Fruit fly (Drosophila melanogaster) whole organism, embryonic: Measurements from ENCODE around the gene glob2.

Experiments
- Atf3 ChIP-seq: fragments of 200-800 bp; sonication (Bioruptor generic); optimal IDR thresholded peaks from 3 replicates; lab custom pipeline; 2016; ENCODE audit warnings: missing biosample characterization, missing genetic modification characterization
- BEAF-32 ChIP-seq: fragments of 200-800 bp; sonication (Bioruptor generic); optimal IDR thresholded peaks from 3 replicates; lab custom pipeline; 2017; ENCODE audit warnings: missing biosample characterization, missing genetic modification characterization, mild to moderate bottlenecking, moderate library complexity, missing genetic modification reagents
- Blimp-1 ChIP-seq: fragments of 200-800 bp; sonication (Bioruptor generic); optimal IDR thresholded peaks from 3 replicates; lab custom pipeline; 2018; ENCODE audit warnings: missing biosample characterization, missing genetic modification characterization, mild to moderate bottlenecking, moderate library complexity, missing genetic modification reagents
- CG10267 ChIP-seq: fragments of 200-800 bp; sonication (Bioruptor generic); optimal IDR thresholded peaks from 2 replicates; lab custom pipeline; 2018; ENCODE audit warnings: missing biosample characterization, mild to moderate bottlenecking, missing genetic modification characterization, moderate library complexity
- CG11247 ChIP-seq: fragments of 200-800 bp; sonication (Bioruptor generic); IDR thresholded peaks from 2 replicates; pipeline ENCODE4 v1.3.6; 2022; ENCODE audit warnings: missing biosample characterization, missing genetic modification characterization
- CG1233 ChIP-seq: fragments of 200-800 bp; sonication (Bioruptor generic); optimal IDR thresholded peaks from 4 replicates; lab custom pipeline; 2018; ENCODE audit warnings: missing biosample characterization, mild to moderate bottlenecking, missing genetic modification characterization
- CG13123 ChIP-seq: fragments of 200-800 bp; sonication (Bioruptor generic); optimal IDR thresholded peaks from 2 replicates; lab custom pipeline; 2016; ENCODE audit warnings: missing biosample characterization, missing genetic modification characterization
- CG14014 ChIP-seq: fragments of 200-800 bp; sonication (Bioruptor generic); IDR thresholded peaks from 2 replicates; pipeline ENCODE4 v1.3.6; 2022; ENCODE audit warnings: missing biosample characterization, missing genetic modification characterization
- CG1529 ChIP-seq: fragments of 200-800 bp; sonication (Bioruptor generic); optimal IDR thresholded peaks from 3 replicates; lab custom pipeline; 2018; ENCODE audit warnings: missing biosample characterization, missing genetic modification characterization
- CG16813 ChIP-seq: fragments of 200-800 bp; sonication (Bioruptor generic); IDR thresholded peaks from 3 replicates; pipeline ENCODE4 v1.3.6; 2022; ENCODE audit warnings: missing biosample characterization, missing genetic modification characterization; ENCODE audit not compliant: partially characterized antibody
- CG17186 ChIP-seq: fragments of 200-800 bp; sonication (Bioruptor generic); optimal IDR thresholded peaks from 3 replicates; lab custom pipeline; 2017; ENCODE audit warnings: missing biosample characterization, missing genetic modification reagents, missing genetic modification characterization
- CG17359 ChIP-seq: fragments of 200-800 bp; sonication (Bioruptor generic); optimal IDR thresholded peaks from 3 replicates; lab custom pipeline; 2018; ENCODE audit warnings: missing biosample characterization, mild to moderate bottlenecking, missing genetic modification characterization, moderate library complexity
- CG2678 ChIP-seq: fragments of 200-800 bp; sonication (Bioruptor generic); optimal IDR thresholded peaks from 3 replicates; lab custom pipeline; 2019; ENCODE audit warnings: missing biosample characterization, mild to moderate bottlenecking, missing genetic modification characterization, moderate library complexity
- CG34224 ChIP-seq: fragments of 200-800 bp; sonication (Bioruptor generic); IDR thresholded peaks from 3 replicates; pipeline ENCODE4 v1.3.6; 2022; ENCODE audit warnings: missing biosample characterization, missing genetic modification characterization; ENCODE audit not compliant: partially characterized antibody
- CG3838 ChIP-seq: fragments of 200-800 bp; sonication (Bioruptor generic); optimal IDR thresholded peaks from 3 replicates; lab custom pipeline; 2016; ENCODE audit warnings: missing biosample characterization, missing genetic modification characterization
- CG4404 ChIP-seq: fragments of 200-800 bp; sonication (Bioruptor generic); IDR thresholded peaks from 2 replicates; pipeline ENCODE4 v1.3.6; 2022; ENCODE audit warnings: missing biosample characterization, missing genetic modification characterization
- CG6254 ChIP-seq: fragments of 200-800 bp; sonication (Bioruptor generic); optimal IDR thresholded peaks from 3 replicates; lab custom pipeline; 2017; ENCODE audit warnings: mild to moderate bottlenecking, missing biosample characterization, missing genetic modification reagents, missing genetic modification characterization
- CG7839 ChIP-seq: fragments of 200-800 bp; sonication (Bioruptor generic); optimal IDR thresholded peaks from 3 replicates; lab custom pipeline; 2018; ENCODE audit warnings: missing biosample characterization, mild to moderate bottlenecking, missing genetic modification characterization, moderate library complexity
- CG9437 ChIP-seq: fragments of 200-800 bp; sonication (Bioruptor generic); optimal IDR thresholded peaks from 2 replicates; lab custom pipeline; 2018; ENCODE audit warnings: missing biosample characterization, mild to moderate bottlenecking, missing genetic modification characterization
- CG9609 ChIP-seq: fragments of 200-800 bp; sonication (Bioruptor generic); optimal IDR thresholded peaks from 3 replicates; lab custom pipeline; 2016; ENCODE audit warnings: missing biosample characterization, missing genetic modification characterization
- CrebB ChIP-seq: fragments of 200-800 bp; sonication (Bioruptor generic); optimal IDR thresholded peaks from 3 replicates; lab custom pipeline; 2018; ENCODE audit warnings: missing biosample characterization, mild to moderate bottlenecking, missing genetic modification characterization
- Dfd ChIP-seq, 2 experiments: fragments of >200 bp; optimal IDR thresholded peaks; 2 replicates each; lab custom pipeline; 2017; ENCODE audit warnings: missing biosample characterization in 2 of 2, missing genetic modification characterization in 2 of 2
- Ets97D ChIP-seq: fragments of 200-800 bp; sonication (Bioruptor generic); optimal IDR thresholded peaks from 3 replicates; lab custom pipeline; 2016; ENCODE audit warnings: missing biosample characterization, missing genetic modification characterization
- HLHmδ ChIP-seq: fragments of 200-800 bp; sonication (Bioruptor generic); optimal IDR thresholded peaks from 2 replicates; lab custom pipeline; 2018; ENCODE audit warnings: missing biosample characterization, mild to moderate bottlenecking, missing genetic modification characterization, moderate library complexity
- HmgZ ChIP-seq: fragments of 200-800 bp; sonication (Bioruptor generic); optimal IDR thresholded peaks from 2 replicates; lab custom pipeline; 2018; ENCODE audit warnings: missing biosample characterization, mild to moderate bottlenecking, missing genetic modification characterization
- Hr78 ChIP-seq, 2 experiments: fragments of 200-800 bp in 1 of 2; fragments of >200 bp in 1 of 2; sonication (Bioruptor generic) in 1 of 2; optimal IDR thresholded peaks; 2 replicates each; lab custom pipeline; 2017 to 2019; ENCODE audit warnings: missing biosample characterization in 2 of 2, missing genetic modification characterization in 2 of 2, mild to moderate bottlenecking in 1 of 2, moderate library complexity in 1 of 2
- Mad ChIP-seq: fragments of 200-800 bp; sonication (Bioruptor generic); optimal IDR thresholded peaks from 2 replicates; lab custom pipeline; 2016; ENCODE audit warnings: missing biosample characterization, missing genetic modification characterization
- Max ChIP-seq: fragments of 200-800 bp; sonication (Bioruptor generic); optimal IDR thresholded peaks from 2 replicates; lab custom pipeline; 2016; ENCODE audit warnings: missing biosample characterization, mild to moderate bottlenecking, missing genetic modification characterization
- Oli ChIP-seq: fragments of 200-800 bp; sonication (Bioruptor generic); optimal IDR thresholded peaks from 2 replicates; lab custom pipeline; 2018; ENCODE audit warnings: missing biosample characterization, mild to moderate bottlenecking, missing genetic modification characterization, moderate library complexity
- Rfx ChIP-seq: fragments of 200-800 bp; sonication (Bioruptor generic); IDR thresholded peaks from 2 replicates; pipeline ENCODE4 v1.3.6; 2022; ENCODE audit warnings: missing biosample characterization, missing genetic modification characterization
- Side ChIP-seq: fragments of 200-800 bp; sonication (Bioruptor generic); optimal IDR thresholded peaks from 2 replicates; lab custom pipeline; 2016; ENCODE audit warnings: missing biosample characterization, missing genetic modification characterization
- bigmax ChIP-seq: fragments of 200-800 bp; sonication (Bioruptor generic); optimal IDR thresholded peaks from 2 replicates; lab custom pipeline; 2018; ENCODE audit warnings: missing biosample characterization, mild to moderate bottlenecking, missing genetic modification characterization
- chn ChIP-seq: fragments of 200-800 bp; sonication (Bioruptor generic); optimal IDR thresholded peaks from 2 replicates; lab custom pipeline; 2016; ENCODE audit warnings: missing biosample characterization, missing genetic modification characterization
- dan ChIP-seq: fragments of 200-800 bp; sonication (Bioruptor generic); IDR thresholded peaks from 2 replicates; pipeline ENCODE4 v1.3.6; 2022; ENCODE audit warnings: missing biosample characterization, missing genetic modification characterization
- fu2 ChIP-seq: fragments of 200-800 bp; sonication (Bioruptor generic); optimal IDR thresholded peaks from 2 replicates; lab custom pipeline; 2016; ENCODE audit warnings: missing biosample characterization, missing genetic modification characterization
- gem ChIP-seq: fragments of 200-800 bp; sonication (Bioruptor generic); optimal IDR thresholded peaks from 2 replicates; lab custom pipeline; 2019; ENCODE audit warnings: missing biosample characterization, mild to moderate bottlenecking, missing genetic modification characterization, moderate library complexity
- gsb-n ChIP-seq: fragments of 200-800 bp; sonication (Bioruptor generic); optimal IDR thresholded peaks from 3 replicates; lab custom pipeline; 2018; ENCODE audit warnings: missing biosample characterization, mild to moderate bottlenecking, missing genetic modification characterization
- jumu ChIP-seq: fragments of 200-800 bp; sonication (Bioruptor generic); optimal IDR thresholded peaks from 3 replicates; lab custom pipeline; 2016; ENCODE audit warnings: missing biosample characterization, missing genetic modification characterization
- odd ChIP-seq: fragments of 200-800 bp; sonication (Bioruptor generic); optimal IDR thresholded peaks from 2 replicates; lab custom pipeline; 2017; ENCODE audit warnings: missing biosample characterization, mild to moderate bottlenecking, missing genetic modification characterization
- onecut ChIP-seq: fragments of 200-800 bp; sonication (Bioruptor generic); IDR thresholded peaks from 2 replicates; pipeline ENCODE4 v1.3.6; 2022; ENCODE audit warnings: missing biosample characterization, missing genetic modification characterization
- pnt ChIP-seq: fragments of 200-800 bp; sonication (Bioruptor generic); optimal IDR thresholded peaks from 3 replicates; lab custom pipeline; 2016; ENCODE audit warnings: missing biosample characterization, missing genetic modification characterization
- salm ChIP-seq: fragments of 200-800 bp; sonication (Bioruptor generic); optimal IDR thresholded peaks from 2 replicates; lab custom pipeline; 2018; ENCODE audit warnings: missing biosample characterization, mild to moderate bottlenecking, missing genetic modification characterization
- sima ChIP-seq: fragments of 200-800 bp; sonication (Bioruptor generic); optimal IDR thresholded peaks from 2 replicates; lab custom pipeline; 2016; ENCODE audit warnings: missing biosample characterization, missing genetic modification characterization
- sob ChIP-seq: fragments of 200-800 bp; sonication (Bioruptor generic); IDR thresholded peaks from 2 replicates; pipeline ENCODE4 v1.3.6; 2022; ENCODE audit warnings: missing biosample characterization, missing genetic modification characterization
- stwl ChIP-seq: fragments of 200-800 bp; sonication (Bioruptor generic); optimal IDR thresholded peaks from 3 replicates; lab custom pipeline; 2018; ENCODE audit warnings: missing biosample characterization, mild to moderate bottlenecking, missing genetic modification characterization, moderate library complexity
- tll ChIP-seq, 2 experiments: fragments of 200-800 bp in 1 of 2; fragments of >200 bp in 1 of 2; sonication (Bioruptor generic) in 1 of 2; optimal IDR thresholded peaks; 2 replicates each; lab custom pipeline; 2017 to 2019; ENCODE audit warnings: missing biosample characterization in 2 of 2, missing genetic modification characterization in 2 of 2, mild to moderate bottlenecking in 1 of 2, moderate library complexity in 1 of 2
- toy ChIP-seq: fragments of 200-800 bp; sonication (Bioruptor generic); IDR thresholded peaks from 2 replicates; pipeline ENCODE4 v1.3.6; 2022; ENCODE audit warnings: missing biosample characterization, missing genetic modification characterization
- vnd ChIP-seq: fragments of 200-800 bp; sonication (Bioruptor generic); IDR thresholded peaks from 3 replicates; pipeline ENCODE4 v1.3.6; 2022; ENCODE audit warnings: missing biosample characterization, missing genetic modification characterization; ENCODE audit not compliant: partially characterized antibody

The glob2 gene

dm6 chr3R:6657278-6658246 is 48.8 kb upstream of the glob2 start, which contains the start of the genes CG1307 and twr (continued):
- peak in 1 of 2 experiments; percentile 19 for TF ChIP-seq tll (GFP tag; optimal IDR thresholded peaks at IDR 0.05; lab: Kevin White, UChicago)
- peak; percentile 42 for TF ChIP-seq CG1233
- TF ChIP-seq toy (GFP tag; lab: Robert Waterston, UW), result no peak
- peak; percentile 61 for TF ChIP-seq Rfx (GFP tag; lab: Robert Waterston, UW)
- peak; percentile 22 for TF ChIP-seq Max (GFP tag; lab: Kevin White, UChicago)
- no peak for TF ChIP-seq Side
- TF ChIP-seq CG14014 (GFP tag; lab: Robert Waterston, UW), result no peak
- TF ChIP-seq Ets97D, result peak; percentile 78
- TF ChIP-seq dan (GFP tag; lab: Robert Waterston, UW), result no peak
- peak; percentile 55 for TF ChIP-seq CG10267 (tag; lab: Kevin White, UChicago)
- TF ChIP-seq CG16813, result no peak; the same call in 2 of the 3 replicates
- no peak for TF ChIP-seq pnt (GFP tag; lab: Kevin White, UChicago)
- TF ChIP-seq Dfd (GFP tag; optimal IDR thresholded peaks at IDR 0.05; lab: Kevin White, UChicago), result no peak
- TF ChIP-seq gem (tag; lab: Kevin White, UChicago), result no peak
- TF ChIP-seq Mad, result peak; percentile 7
- TF ChIP-seq CG3838, result no peak
- peak; percentile 51 for TF ChIP-seq HmgZ (tag; lab: Kevin White, UChicago)
- no peak for TF ChIP-seq Hr78 (GFP tag; optimal IDR thresholded peaks at IDR 0.05; lab: Kevin White, UChicago)
- no peak for TF ChIP-seq CG13123 (GFP tag; lab: Kevin White, UChicago)
- TF ChIP-seq sob (GFP tag; lab: Robert Waterston, UW), result no peak
- no peak for TF ChIP-seq HLHmδ
- TF ChIP-seq jumu (GFP tag; lab: Kevin White, UChicago), result no peak
- no peak for TF ChIP-seq Blimp-1 (GFP tag; lab: Kevin White, UChicago)
- TF ChIP-seq CG2678 (tag; lab: Kevin White, UChicago), result no peak
- no peak for TF ChIP-seq fu2 (GFP tag; lab: Kevin White, UChicago)
- TF ChIP-seq CG1529 (GFP tag; lab: Kevin White, UChicago), result no peak
- TF ChIP-seq bigmax (GFP tag; lab: Kevin White, UChicago), result no peak
- no peak for TF ChIP-seq Atf3 (GFP tag; lab: Kevin White, UChicago)
- TF ChIP-seq vnd (GFP tag; lab: Robert Waterston, UW), result no peak
- TF ChIP-seq CG34224 (GFP tag; lab: Robert Waterston, UW), result no peak; the same call in 2 of the 3 replicates
- no peak for TF ChIP-seq sima (GFP tag; lab: Kevin White, UChicago)
- TF ChIP-seq chn (GFP tag; lab: Kevin White, UChicago), result no peak
- peak; percentile 74 for TF ChIP-seq onecut (GFP tag; lab: Robert Waterston, UW)
- peak; percentile 33 for TF ChIP-seq CG17186 (GFP tag; lab: Kevin White, UChicago)
- TF ChIP-seq CG11247 (GFP tag; lab: Robert Waterston, UW), result no peak
- TF ChIP-seq CG6254 (GFP tag; lab: Kevin White, UChicago), result no peak
- no peak for TF ChIP-seq CG4404
- no peak for TF ChIP-seq gsb-n (tag; lab: Kevin White, UChicago)
- TF ChIP-seq salm (tag; lab: Kevin White, UChicago), result no peak
- peak; percentile 97 for TF ChIP-seq CG9437 (GFP tag; lab: Kevin White, UChicago)
- TF ChIP-seq CG9609 (GFP tag; lab: Kevin White, UChicago), result peak; percentile 12
- TF ChIP-seq BEAF-32, result peak; percentile 58
- TF ChIP-seq stwl (tag; lab: Kevin White, UChicago), result peak; percentile 51
- TF ChIP-seq CG17359 (tag; lab: Kevin White, UChicago), result no peak
- no peak for TF ChIP-seq Oli (tag; lab: Kevin White, UChicago)
- no peak for TF ChIP-seq CG7839
- no peak for TF ChIP-seq CrebB (tag; lab: Kevin White, UChicago)
- no peak for TF ChIP-seq odd (GFP tag; lab: Kevin White, UChicago)
